Fruit fly (Drosophila melanogaster) whole organism, embryonic: ENCODE measurements around the gene gry.
A peak's percentile ranks its signal among the peaks of the same experiment; 100 is the strongest.

Source experiments
- Adf1 ChIP-seq: fragments of 200-800 bp; sonication (Bioruptor generic); IDR thresholded peaks from 2 replicates; pipeline ENCODE4 v1.3.6; 2022; ENCODE audit warnings: missing biosample characterization, missing genetic modification characterization
- Blimp-1 ChIP-seq: fragments of 200-800 bp; sonication (Bioruptor generic); optimal IDR thresholded peaks from 3 replicates; lab custom pipeline; 2018; ENCODE audit warnings: missing biosample characterization, missing genetic modification characterization, mild to moderate bottlenecking, moderate library complexity, missing genetic modification reagents
- CG10462 ChIP-seq: fragments of 200-800 bp; sonication (Bioruptor generic); optimal IDR thresholded peaks from 2 replicates; lab custom pipeline; 2016; ENCODE audit warnings: missing biosample characterization, missing genetic modification characterization
- CG11085 ChIP-seq: fragments of 200-800 bp; sonication (Bioruptor generic); IDR thresholded peaks from 2 replicates; pipeline ENCODE4 v1.3.6; 2022; ENCODE audit warnings: missing biosample characterization, missing genetic modification characterization
- CG11093 ChIP-seq: fragments of 200-800 bp; sonication (Bioruptor generic); IDR thresholded peaks from 3 replicates; pipeline ENCODE4 v1.3.6; 2022; ENCODE audit warnings: missing biosample characterization, missing genetic modification characterization
- CG11723 ChIP-seq: fragments of 200-800 bp; sonication (Bioruptor generic); optimal IDR thresholded peaks from 2 replicates; lab custom pipeline; 2017; ENCODE audit warnings: missing biosample characterization, mild to moderate bottlenecking, missing genetic modification characterization
- CG13894 ChIP-seq: fragments of 200-800 bp; sonication (Bioruptor generic); optimal IDR thresholded peaks from 3 replicates; lab custom pipeline; 2018; ENCODE audit warnings: missing biosample characterization, mild to moderate bottlenecking, missing genetic modification characterization, moderate library complexity
- CG16813 ChIP-seq: fragments of 200-800 bp; sonication (Bioruptor generic); IDR thresholded peaks from 3 replicates; pipeline ENCODE4 v1.3.6; 2022; ENCODE audit warnings: missing biosample characterization, missing genetic modification characterization; ENCODE audit not compliant: partially characterized antibody
- CG17612 ChIP-seq: fragments of 200-800 bp; sonication (Bioruptor generic); IDR thresholded peaks from 2 replicates; pipeline ENCODE4 v1.3.6; 2022; ENCODE audit warnings: missing biosample characterization, missing genetic modification characterization
- CG30403 ChIP-seq: fragments of 200-800 bp; sonication (Bioruptor generic); optimal IDR thresholded peaks from 3 replicates; lab custom pipeline; 2016; ENCODE audit warnings: missing biosample characterization, missing genetic modification characterization
- CG3281 ChIP-seq: fragments of 200-800 bp; sonication (Bioruptor generic); optimal IDR thresholded peaks from 3 replicates; lab custom pipeline; 2017; ENCODE audit warnings: missing biosample characterization, mild to moderate bottlenecking, missing genetic modification characterization
- CG33213 ChIP-seq: fragments of 200-800 bp; sonication (Bioruptor generic); optimal IDR thresholded peaks from 3 replicates; lab custom pipeline; 2016; ENCODE audit warnings: missing biosample characterization, missing genetic modification characterization
- CG34422 ChIP-seq: fragments of 200-800 bp; sonication (Bioruptor generic); IDR thresholded peaks from 3 replicates; pipeline ENCODE4 v1.3.6; 2022; ENCODE audit warnings: missing biosample characterization, missing genetic modification characterization
- CG42726 ChIP-seq: fragments of 200-800 bp; sonication (Bioruptor generic); IDR thresholded peaks from 2 replicates; pipeline ENCODE4 v1.3.6; 2022; ENCODE audit warnings: missing biosample characterization, missing genetic modification characterization; ENCODE audit not compliant: partially characterized antibody
- CG43689 ChIP-seq: fragments of 200-800 bp; sonication (Bioruptor generic); IDR thresholded peaks from 2 replicates; pipeline ENCODE4 v1.3.6; 2022; ENCODE audit warnings: missing biosample characterization, missing genetic modification characterization
- CG8089 ChIP-seq: fragments of 200-800 bp; sonication (Bioruptor generic); optimal IDR thresholded peaks from 3 replicates; lab custom pipeline; 2016; ENCODE audit warnings: missing biosample characterization, missing genetic modification characterization
- CG8359 ChIP-seq: fragments of 200-800 bp; sonication (Bioruptor generic); optimal IDR thresholded peaks from 2 replicates; lab custom pipeline; 2017; ENCODE audit warnings: missing biosample characterization, mild to moderate bottlenecking, missing genetic modification characterization, borderline replicate concordance
- CTCF ChIP-seq: fragments of 200-800 bp; sonication (Bioruptor generic); optimal IDR thresholded peaks from 2 replicates; lab custom pipeline; 2017; ENCODE audit warnings: missing biosample characterization, mild to moderate bottlenecking, missing genetic modification characterization, moderate library complexity
- Dek ChIP-seq: fragments of 200-800 bp; sonication (Bioruptor generic); optimal IDR thresholded peaks from 3 replicates; lab custom pipeline; 2019; ENCODE audit warnings: missing biosample characterization, mild to moderate bottlenecking, missing genetic modification characterization, moderate library complexity
- Ets65A ChIP-seq: fragments of 200-800 bp; sonication (Bioruptor generic); peaks from one replicate; lab custom pipeline; 2016; ENCODE audit warnings: missing biosample characterization, missing genetic modification characterization
- Fer2 ChIP-seq: fragments of 200-800 bp; sonication (Bioruptor generic); optimal IDR thresholded peaks from 2 replicates; lab custom pipeline; 2018; ENCODE audit warnings: missing biosample characterization, mild to moderate bottlenecking, missing genetic modification characterization, moderate library complexity
- Gug ChIP-seq: fragments of 200-800 bp; sonication (Bioruptor generic); IDR thresholded peaks from 4 replicates; pipeline ENCODE4 v1.3.6; 2022; ENCODE audit warnings: missing biosample characterization, missing genetic modification characterization
- HHEX ChIP-seq: fragments of 200-800 bp; sonication (Bioruptor generic); optimal IDR thresholded peaks from 3 replicates; lab custom pipeline; 2017; ENCODE audit warnings: missing biosample characterization, mild to moderate bottlenecking, missing genetic modification characterization, missing genetic modification reagents
- HLHmδ ChIP-seq: fragments of 200-800 bp; sonication (Bioruptor generic); optimal IDR thresholded peaks from 2 replicates; lab custom pipeline; 2018; ENCODE audit warnings: missing biosample characterization, mild to moderate bottlenecking, missing genetic modification characterization, moderate library complexity
- HmgD ChIP-seq: fragments of 200-800 bp; sonication (Bioruptor generic); optimal IDR thresholded peaks from 3 replicates; lab custom pipeline; 2016; ENCODE audit warnings: missing biosample characterization, missing genetic modification characterization
- HmgZ ChIP-seq: fragments of 200-800 bp; sonication (Bioruptor generic); optimal IDR thresholded peaks from 2 replicates; lab custom pipeline; 2018; ENCODE audit warnings: missing biosample characterization, mild to moderate bottlenecking, missing genetic modification characterization
- Lpt ChIP-seq: fragments of >200 bp; optimal IDR thresholded peaks from 2 replicates; lab custom pipeline; 2018; ENCODE audit warnings: missing biosample characterization, missing genetic modification characterization
- Mes4 ChIP-seq: fragments of 200-800 bp; sonication (Bioruptor generic); optimal IDR thresholded peaks from 2 replicates; lab custom pipeline; 2016; ENCODE audit warnings: missing biosample characterization, missing genetic modification characterization
- NfI ChIP-seq: fragments of 200-800 bp; sonication (Bioruptor generic); optimal IDR thresholded peaks from 3 replicates; lab custom pipeline; 2018; ENCODE audit warnings: missing biosample characterization, mild to moderate bottlenecking, missing genetic modification characterization, moderate library complexity
- Oli ChIP-seq: fragments of 200-800 bp; sonication (Bioruptor generic); optimal IDR thresholded peaks from 2 replicates; lab custom pipeline; 2018; ENCODE audit warnings: missing biosample characterization, mild to moderate bottlenecking, missing genetic modification characterization, moderate library complexity
- Pdp1 ChIP-seq, 2 experiments: fragments of 200-800 bp; sonication (Bioruptor generic); optimal IDR thresholded peaks; 3 replicates each; lab custom pipeline; 2016; ENCODE audit warnings: missing biosample characterization in 2 of 2, missing genetic modification characterization in 2 of 2, mild to moderate bottlenecking in 1 of 2, moderate library complexity in 1 of 2
- Xbp1 ChIP-seq: fragments of 200-800 bp; sonication (Bioruptor generic); optimal IDR thresholded peaks from 3 replicates; lab custom pipeline; 2016; ENCODE audit warnings: missing biosample characterization, mild to moderate bottlenecking, missing genetic modification characterization
- br ChIP-seq: fragments of >200 bp; optimal IDR thresholded peaks from 2 replicates; lab custom pipeline; 2017
- cad ChIP-seq: fragments of >200 bp; optimal IDR thresholded peaks from 2 replicates; lab custom pipeline; 2017; ENCODE audit warnings: missing biosample characterization, missing genetic modification characterization
- cas ChIP-seq: fragments of 200-800 bp; sonication (Bioruptor generic); IDR thresholded peaks from 2 replicates; pipeline ENCODE4 v1.3.6; 2022; ENCODE audit warnings: missing biosample characterization, missing genetic modification characterization
- croc ChIP-seq: fragments of 200-800 bp; sonication (Bioruptor generic); conservative IDR thresholded peaks from 3 replicates; pipeline ENCODE4 v1.3.6; 2022; ENCODE audit warnings: missing biosample characterization, missing genetic modification characterization
- da ChIP-seq: fragments of 200-800 bp; sonication (Bioruptor generic); optimal IDR thresholded peaks from 2 replicates; lab custom pipeline; 2016; ENCODE audit warnings: missing biosample characterization, missing genetic modification characterization
- dmrt11E ChIP-seq: fragments of 200-800 bp; sonication (Bioruptor generic); optimal IDR thresholded peaks from 3 replicates; lab custom pipeline; 2018; ENCODE audit warnings: missing biosample characterization, mild to moderate bottlenecking, missing genetic modification characterization, moderate library complexity
- dysf ChIP-seq: fragments of 200-800 bp; sonication (Bioruptor generic); IDR thresholded peaks from 3 replicates; pipeline ENCODE4 v1.3.6; 2022; ENCODE audit warnings: missing biosample characterization, missing genetic modification characterization
- esg ChIP-seq: fragments of 200-800 bp; sonication (Bioruptor generic); conservative IDR thresholded peaks from 2 replicates; pipeline ENCODE4 v1.3.6; 2022; ENCODE audit warnings: missing biosample characterization, missing genetic modification characterization
- gem ChIP-seq: fragments of 200-800 bp; sonication (Bioruptor generic); optimal IDR thresholded peaks from 2 replicates; lab custom pipeline; 2019; ENCODE audit warnings: missing biosample characterization, mild to moderate bottlenecking, missing genetic modification characterization, moderate library complexity
- knrl ChIP-seq: fragments of 200-800 bp; sonication (Bioruptor generic); IDR thresholded peaks from 3 replicates; pipeline ENCODE4 v1.3.6; 2022; ENCODE audit warnings: missing biosample characterization, missing genetic modification characterization; ENCODE audit not compliant: partially characterized antibody
- lilli ChIP-seq: fragments of 200-800 bp; sonication (Bioruptor generic); optimal IDR thresholded peaks from 3 replicates; lab custom pipeline; 2016; ENCODE audit warnings: missing biosample characterization, missing genetic modification characterization
- onecut ChIP-seq: fragments of 200-800 bp; sonication (Bioruptor generic); IDR thresholded peaks from 2 replicates; pipeline ENCODE4 v1.3.6; 2022; ENCODE audit warnings: missing biosample characterization, missing genetic modification characterization
- pita ChIP-seq: fragments of 200-800 bp; sonication (Bioruptor generic); optimal IDR thresholded peaks from 2 replicates; lab custom pipeline; 2017; ENCODE audit warnings: missing biosample characterization, mild to moderate bottlenecking, missing genetic modification characterization
- pros ChIP-seq: fragments of 200-800 bp; sonication (Bioruptor generic); optimal IDR thresholded peaks from 3 replicates; lab custom pipeline; 2019; ENCODE audit warnings: missing biosample characterization, mild to moderate bottlenecking, missing genetic modification characterization, moderate library complexity
- slbo ChIP-seq: fragments of 200-800 bp; sonication (Bioruptor generic); IDR thresholded peaks from 2 replicates; pipeline ENCODE4 v1.3.6; 2022; ENCODE audit warnings: missing biosample characterization, missing genetic modification characterization
- tio ChIP-seq: fragments of 200-800 bp; sonication (Bioruptor generic); optimal IDR thresholded peaks from 2 replicates; lab custom pipeline; 2017; ENCODE audit warnings: missing biosample characterization, missing genetic modification characterization, inconsistent platforms
- tup ChIP-seq: fragments of 200-800 bp; sonication (Bioruptor generic); optimal IDR thresholded peaks from 2 replicates; lab custom pipeline; 2016; ENCODE audit warnings: missing biosample characterization, mild to moderate bottlenecking, missing genetic modification characterization, moderate library complexity
- z ChIP-seq: fragments of 200-800 bp; sonication (Bioruptor generic); IDR thresholded peaks from 3 replicates; pipeline ENCODE4 v1.3.6; 2022; ENCODE audit warnings: missing biosample characterization, missing genetic modification characterization

gry gene

DNA sequence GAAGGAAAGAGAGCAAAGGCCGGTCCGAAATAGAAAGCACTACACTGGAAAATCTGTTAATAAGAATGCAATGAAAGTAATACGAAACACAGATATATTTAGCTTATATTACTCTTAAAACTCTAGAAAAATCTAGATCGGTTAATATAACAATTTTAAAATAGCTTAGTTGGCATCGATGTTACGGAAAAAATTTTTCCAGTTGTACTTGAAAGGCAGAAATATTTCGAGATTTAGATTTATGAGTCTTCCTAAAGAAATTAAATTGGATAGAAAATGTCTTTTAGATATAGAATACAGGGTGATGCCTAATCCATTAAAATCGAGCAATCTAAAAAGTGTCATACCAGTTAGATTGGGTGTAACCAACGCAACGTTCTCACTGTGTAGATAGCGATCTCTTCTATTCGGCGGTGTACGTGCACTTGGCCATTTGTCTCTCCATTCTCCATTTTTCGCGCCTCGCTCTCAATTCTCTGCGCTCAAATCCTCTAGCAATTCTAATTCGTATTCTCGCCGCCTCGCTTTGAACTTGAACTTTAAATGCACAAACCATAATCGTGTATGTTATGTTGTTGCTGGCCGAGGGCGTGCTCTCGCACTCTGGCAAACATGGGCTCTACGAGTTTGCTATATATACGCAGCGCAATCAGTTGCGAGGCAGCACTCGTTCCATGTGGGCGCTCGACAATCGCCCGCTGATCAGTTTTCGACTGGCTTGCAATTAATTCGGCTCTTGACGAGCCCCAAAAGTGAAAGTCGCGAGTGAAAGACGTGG is 51.3 kb downstream of the gry start (continued):
- TF ChIP-seq dmrt11E (tag; lab: Kevin White, UChicago) (peak; percentile 93), CG10462 (GFP tag; lab: Kevin White, UChicago) (peak; percentile 94), cas (GFP tag; lab: Robert Waterston, UW) (0 out of 2 replicates have a peak, but pooled peaks have one; percentile 29), Ets65A (GFP tag; lab: Kevin White, UChicago) (peak; percentile 98), Adf1 (GFP tag; lab: Robert Waterston, UW) (peak; percentile 33), CG16813 (GFP tag; lab: Robert Waterston, UW) (no peak), CTCF (GFP tag; lab: Kevin White, UChicago) (peak; percentile 59), CG3281 (peak; percentile 95), CG34422 (GFP tag; lab: Robert Waterston, UW) (peak; percentile 79; the same call in 2 of the 3 replicates), dysf (GFP tag; lab: Robert Waterston, UW) (peak; percentile 93), Xbp1 (GFP tag; lab: Kevin White, UChicago) (peak; percentile 96), CG13894 (tag; lab: Kevin White, UChicago) (peak; percentile 18), z (GFP tag; lab: Robert Waterston, UW) (no peak), CG11093 (GFP tag; lab: Robert Waterston, UW) (peak; percentile 88), br (lab: Kevin White, UChicago) (no peak), esg (GFP tag; lab: Robert Waterston, UW) (peak; percentile 90), CG42726 (GFP tag; lab: Robert Waterston, UW) (no peak), HLHmδ (GFP tag; lab: Kevin White, UChicago) (no peak), gem (peak; percentile 97), croc (peak; percentile 88), CG8359 (GFP tag; lab: Kevin White, UChicago) (peak; percentile 86), Oli (tag; lab: Kevin White, UChicago) (peak; percentile 97), Gug (GFP tag; lab: Robert Waterston, UW) (peak; percentile 85), slbo (GFP tag; lab: Robert Waterston, UW) (peak; percentile 90), Lpt (GFP tag; lab: Kevin White, UChicago) (no peak), knrl (no peak), pita (GFP tag; lab: Kevin White, UChicago) (no peak), onecut (peak; percentile 62), Dek (peak; percentile 89), lilli (GFP tag; lab: Kevin White, UChicago) (peak; percentile 96), pros (GFP tag; lab: Kevin White, UChicago) (peak; percentile 62), cad (GFP tag; lab: Kevin White, UChicago) (no peak), CG17612 (GFP tag; lab: Robert Waterston, UW) (no peak; the same call in 1 of the 2 replicates), Pdp1 (GFP tag; optimal IDR thresholded peaks at IDR 0.05; lab: Kevin White, UChicago) (peak; percentile 92 to 96), tio (peak; percentile 98), Blimp-1 (GFP tag; lab: Kevin White, UChicago) (peak; percentile 66), HmgZ (tag; lab: Kevin White, UChicago) (peak; percentile 89), HmgD (GFP tag; lab: Kevin White, UChicago) (peak; percentile 74), CG8089 (GFP tag; lab: Kevin White, UChicago) (peak; percentile 94), CG43689 (GFP tag; lab: Robert Waterston, UW) (no peak), CG33213 (GFP tag; lab: Kevin White, UChicago) (peak; percentile 87), Fer2 (tag; lab: Kevin White, UChicago) (peak; percentile 80), CG30403 (peak; percentile 98), da (GFP tag; lab: Kevin White, UChicago) (peak; percentile 84), NfI (GFP tag; lab: Kevin White, UChicago) (peak; percentile 93), CG11085 (GFP tag; lab: Robert Waterston, UW) (peak; percentile 72; the same call in 1 of the 2 replicates), HHEX (GFP tag; lab: Kevin White, UChicago) (peak; percentile 93), Mes4 (GFP tag; lab: Kevin White, UChicago) (peak; percentile 96), tup (GFP tag; lab: Kevin White, UChicago) (peak; percentile 71), CG11723 (GFP tag; lab: Kevin White, UChicago) (peak; percentile 96)
